Fruit fly (Drosophila melanogaster) whole organism, embryonic: Measurements from ENCODE around the gene Mics1.

ENCODE experiments used
- B-H2 ChIP-seq: fragments of 200-800 bp; sonication (Bioruptor generic); optimal IDR thresholded peaks from 2 replicates; lab custom pipeline; 2018; ENCODE audit warnings: missing biosample characterization, mild to moderate bottlenecking, missing genetic modification characterization
- Blimp-1 ChIP-seq: fragments of 200-800 bp; sonication (Bioruptor generic); optimal IDR thresholded peaks from 3 replicates; lab custom pipeline; 2018; ENCODE audit warnings: missing biosample characterization, missing genetic modification characterization, mild to moderate bottlenecking, moderate library complexity, missing genetic modification reagents
- CG1024 ChIP-seq: fragments of 200-800 bp; sonication (Bioruptor generic); IDR thresholded peaks from 2 replicates; pipeline ENCODE4 v1.3.6; 2022; ENCODE audit warnings: missing biosample characterization, missing genetic modification characterization
- CG10321 ChIP-seq: fragments of 200-800 bp; sonication (Bioruptor generic); IDR thresholded peaks from 2 replicates; pipeline ENCODE4 v1.3.6; 2022; ENCODE audit warnings: missing biosample characterization, missing genetic modification characterization
- CG10543 ChIP-seq: fragments of 200-800 bp; sonication (Bioruptor generic); optimal IDR thresholded peaks from 3 replicates; lab custom pipeline; 2017; ENCODE audit warnings: missing biosample characterization, mild to moderate bottlenecking, missing genetic modification characterization, moderate library complexity
- CG11560 ChIP-seq: fragments of 200-800 bp; sonication (Bioruptor generic); IDR thresholded peaks from 3 replicates; pipeline ENCODE4 v1.3.6; 2022; ENCODE audit warnings: missing biosample characterization, missing genetic modification characterization
- CG11695 ChIP-seq: fragments of 200-800 bp; sonication (Bioruptor generic); IDR thresholded peaks from 3 replicates; pipeline ENCODE4 v1.3.6; 2022; ENCODE audit warnings: missing biosample characterization, missing genetic modification characterization
- CG13894 ChIP-seq: fragments of 200-800 bp; sonication (Bioruptor generic); optimal IDR thresholded peaks from 3 replicates; lab custom pipeline; 2018; ENCODE audit warnings: missing biosample characterization, mild to moderate bottlenecking, missing genetic modification characterization, moderate library complexity
- CG15514 ChIP-seq: fragments of 200-800 bp; sonication (Bioruptor generic); optimal IDR thresholded peaks from 3 replicates; lab custom pipeline; 2017; ENCODE audit warnings: missing biosample characterization, missing genetic modification characterization, mild to moderate bottlenecking, moderate library complexity, missing genetic modification reagents
- CG17186 ChIP-seq: fragments of 200-800 bp; sonication (Bioruptor generic); optimal IDR thresholded peaks from 3 replicates; lab custom pipeline; 2017; ENCODE audit warnings: missing biosample characterization, missing genetic modification reagents, missing genetic modification characterization
- CG17385 ChIP-seq: fragments of 200-800 bp; sonication (Bioruptor generic); optimal IDR thresholded peaks from 3 replicates; lab custom pipeline; 2018; ENCODE audit warnings: missing biosample characterization, mild to moderate bottlenecking, missing genetic modification characterization
- CG18764 ChIP-seq: fragments of 200-800 bp; sonication (Bioruptor generic); optimal IDR thresholded peaks from 3 replicates; lab custom pipeline; 2016; ENCODE audit warnings: missing biosample characterization, missing genetic modification characterization
- CG42726 ChIP-seq: fragments of 200-800 bp; sonication (Bioruptor generic); IDR thresholded peaks from 2 replicates; pipeline ENCODE4 v1.3.6; 2022; ENCODE audit warnings: missing biosample characterization, missing genetic modification characterization; ENCODE audit not compliant: partially characterized antibody
- CG5180 ChIP-seq: fragments of 200-800 bp; sonication (Bioruptor generic); optimal IDR thresholded peaks from 3 replicates; lab custom pipeline; 2017; ENCODE audit warnings: missing biosample characterization, missing genetic modification characterization, mild to moderate bottlenecking, moderate library complexity, missing genetic modification reagents
- CG5953 ChIP-seq: fragments of 200-800 bp; sonication (Bioruptor generic); IDR thresholded peaks from 2 replicates; pipeline ENCODE4 v1.3.6; 2022; ENCODE audit warnings: missing biosample characterization, missing genetic modification characterization
- CG6175 ChIP-seq: fragments of 200-800 bp; sonication (Bioruptor generic); IDR thresholded peaks from 3 replicates; pipeline ENCODE4 v1.3.6; 2022; ENCODE audit warnings: missing biosample characterization, missing genetic modification characterization
- CG6683 ChIP-seq: fragments of 200-800 bp; sonication (Bioruptor generic); optimal IDR thresholded peaks from 2 replicates; lab custom pipeline; 2017; ENCODE audit warnings: missing biosample characterization, mild to moderate bottlenecking, missing genetic modification characterization, missing genetic modification reagents
- CG8290 ChIP-seq, 3 experiments: fragments of 200-800 bp; sonication (Bioruptor generic); optimal IDR thresholded peaks; 2 replicates each; lab custom pipeline; 2016 to 2019; ENCODE audit warnings: missing biosample characterization in 3 of 3, missing genetic modification characterization in 3 of 3, mild to moderate bottlenecking in 2 of 3, moderate library complexity in 1 of 3
- CG8359 ChIP-seq: fragments of 200-800 bp; sonication (Bioruptor generic); optimal IDR thresholded peaks from 2 replicates; lab custom pipeline; 2017; ENCODE audit warnings: missing biosample characterization, mild to moderate bottlenecking, missing genetic modification characterization, borderline replicate concordance
- CG8478 ChIP-seq: fragments of >200 bp; optimal IDR thresholded peaks from 2 replicates; lab custom pipeline; 2018
- CG8765 ChIP-seq: fragments of 200-800 bp; sonication (Bioruptor generic); IDR thresholded peaks from 2 replicates; pipeline ENCODE4 v1.3.6; 2022; ENCODE audit warnings: missing biosample characterization, missing genetic modification characterization
- CG9727 ChIP-seq: fragments of 200-800 bp; sonication (Bioruptor generic); optimal IDR thresholded peaks from 3 replicates; lab custom pipeline; 2017; ENCODE audit warnings: missing biosample characterization, mild to moderate bottlenecking, missing genetic modification characterization
- Chrac-16 ChIP-seq: fragments of 200-800 bp; sonication (Bioruptor generic); optimal IDR thresholded peaks from 3 replicates; lab custom pipeline; 2016; ENCODE audit warnings: missing biosample characterization, missing genetic modification characterization
- CrebB ChIP-seq: fragments of 200-800 bp; sonication (Bioruptor generic); optimal IDR thresholded peaks from 3 replicates; lab custom pipeline; 2018; ENCODE audit warnings: missing biosample characterization, mild to moderate bottlenecking, missing genetic modification characterization
- Dfd ChIP-seq, 2 experiments: fragments of >200 bp; optimal IDR thresholded peaks; 2 replicates each; lab custom pipeline; 2017; ENCODE audit warnings: missing biosample characterization in 2 of 2, missing genetic modification characterization in 2 of 2
- Dip3 ChIP-seq: fragments of 200-800 bp; sonication (Bioruptor generic); optimal IDR thresholded peaks from 3 replicates; lab custom pipeline; 2016; ENCODE audit warnings: missing biosample characterization, missing genetic modification characterization
- Doc3 ChIP-seq: fragments of 200-800 bp; sonication (Bioruptor generic); IDR thresholded peaks from 3 replicates; pipeline ENCODE4 v1.3.6; 2022; ENCODE audit warnings: missing biosample characterization, missing genetic modification characterization; ENCODE audit not compliant: partially characterized antibody
- Eip74EF ChIP-seq, 2 experiments: fragments of 200-800 bp in 1 of 2; fragments of >200 bp in 1 of 2; sonication (Bioruptor generic) in 1 of 2; optimal IDR thresholded peaks; 2 replicates each; lab custom pipeline; 2017 to 2019; ENCODE audit warnings: missing biosample characterization in 2 of 2, missing genetic modification characterization in 2 of 2, mild to moderate bottlenecking in 1 of 2, moderate library complexity in 1 of 2
- Ets65A ChIP-seq: fragments of 200-800 bp; sonication (Bioruptor generic); peaks from one replicate; lab custom pipeline; 2016; ENCODE audit warnings: missing biosample characterization, missing genetic modification characterization
- HLH3B ChIP-seq: fragments of 200-800 bp; sonication (Bioruptor generic); IDR thresholded peaks from 2 replicates; pipeline ENCODE4 v1.3.6; 2022; ENCODE audit warnings: missing biosample characterization, missing genetic modification characterization
- Sry-δ ChIP-seq: fragments of 200-800 bp; sonication (Bioruptor generic); optimal IDR thresholded peaks from 2 replicates; lab custom pipeline; 2016; ENCODE audit warnings: missing biosample characterization, missing genetic modification characterization
- Stat92E ChIP-seq, 3 experiments: fragments of >200 bp in 2 of 3; fragments of 200-800 bp in 1 of 3; sonication (Bioruptor generic) in 1 of 3; optimal IDR thresholded peaks; 2 replicates each; lab custom pipeline; 2017 to 2019; ENCODE audit warnings: missing biosample characterization in 3 of 3, missing genetic modification characterization in 3 of 3, mild to moderate bottlenecking in 1 of 3, moderate library complexity in 1 of 3
- Trl ChIP-seq, 3 experiments: fragments of >200 bp in 2 of 3; fragments of 200-800 bp in 1 of 3; sonication (Bioruptor generic) in 1 of 3; optimal IDR thresholded peaks; 2 replicates in 1 of 3; 3 replicates in 2 of 3; lab custom pipeline; 2016 to 2017; ENCODE audit warnings: missing biosample characterization in 1 of 3, missing genetic modification characterization in 1 of 3
- aop ChIP-seq: fragments of 200-800 bp; sonication (Bioruptor generic); IDR thresholded peaks from 2 replicates; pipeline ENCODE4 v1.3.6; 2022; ENCODE audit warnings: missing biosample characterization, missing genetic modification characterization
- bsh ChIP-seq, 2 experiments: fragments of 200-800 bp; sonication (Bioruptor generic); optimal IDR thresholded peaks; 2 replicates each; lab custom pipeline; 2017 to 2018; ENCODE audit warnings: mild to moderate bottlenecking in 2 of 2, missing biosample characterization in 2 of 2, missing genetic modification characterization in 2 of 2, moderate library complexity in 1 of 2
- ci ChIP-seq: fragments of 200-800 bp; sonication (Bioruptor generic); IDR thresholded peaks from 3 replicates; pipeline ENCODE4 v1.3.6; 2022; ENCODE audit warnings: missing biosample characterization, missing genetic modification characterization
- crc ChIP-seq: fragments of 200-800 bp; sonication (Bioruptor generic); optimal IDR thresholded peaks from 2 replicates; lab custom pipeline; 2016; ENCODE audit warnings: missing biosample characterization, missing genetic modification characterization
- dati ChIP-seq: fragments of 200-800 bp; sonication (Bioruptor generic); IDR thresholded peaks from 2 replicates; pipeline ENCODE4 v1.3.6; 2022; ENCODE audit warnings: missing biosample characterization, missing genetic modification characterization
- hth ChIP-seq: fragments of >200 bp; optimal IDR thresholded peaks from 2 replicates; lab custom pipeline; 2017; ENCODE audit warnings: inconsistent platforms
- jigr1 ChIP-seq: fragments of 200-800 bp; sonication (Bioruptor generic); IDR thresholded peaks from 3 replicates; pipeline ENCODE4 v1.3.6; 2022; ENCODE audit warnings: missing biosample characterization, missing genetic modification characterization
- jing ChIP-seq: fragments of 200-800 bp; sonication (Bioruptor generic); optimal IDR thresholded peaks from 2 replicates; lab custom pipeline; 2018; ENCODE audit warnings: missing biosample characterization, mild to moderate bottlenecking, missing genetic modification characterization
- lab ChIP-seq: fragments of 200-800 bp; sonication (Bioruptor generic); optimal IDR thresholded peaks from 3 replicates; lab custom pipeline; 2017; ENCODE audit warnings: missing biosample characterization, missing genetic modification characterization, mild to moderate bottlenecking, moderate library complexity, missing genetic modification reagents
- mirr ChIP-seq: fragments of 200-800 bp; sonication (Bioruptor generic); optimal IDR thresholded peaks from 3 replicates; lab custom pipeline; 2018; ENCODE audit warnings: missing biosample characterization, mild to moderate bottlenecking, missing genetic modification characterization
- mld ChIP-seq: fragments of 200-800 bp; sonication (Bioruptor generic); IDR thresholded peaks from 3 replicates; pipeline ENCODE4 v1.3.6; 2022; ENCODE audit warnings: missing biosample characterization, missing genetic modification characterization; ENCODE audit not compliant: partially characterized antibody
- nmo ChIP-seq: fragments of 200-800 bp; sonication (Bioruptor generic); optimal IDR thresholded peaks from 2 replicates; lab custom pipeline; 2018; ENCODE audit warnings: missing biosample characterization, mild to moderate bottlenecking, missing genetic modification characterization, moderate library complexity
- onecut ChIP-seq: fragments of 200-800 bp; sonication (Bioruptor generic); IDR thresholded peaks from 2 replicates; pipeline ENCODE4 v1.3.6; 2022; ENCODE audit warnings: missing biosample characterization, missing genetic modification characterization
- phol ChIP-seq: fragments of 200-800 bp; sonication (Bioruptor generic); optimal IDR thresholded peaks from 3 replicates; lab custom pipeline; 2018; ENCODE audit warnings: missing biosample characterization, mild to moderate bottlenecking, missing genetic modification characterization, moderate library complexity
- ranshi ChIP-seq: fragments of 200-800 bp; sonication (Bioruptor generic); IDR thresholded peaks from 2 replicates; pipeline ENCODE4 v1.3.6; 2022; ENCODE audit warnings: missing biosample characterization, missing genetic modification characterization
- rib ChIP-seq: fragments of 200-800 bp; sonication (Bioruptor generic); IDR thresholded peaks from 2 replicates; pipeline ENCODE4 v1.3.6; 2022; ENCODE audit warnings: missing biosample characterization, missing genetic modification characterization

Gene Mics1

dm6 chr3R:7491453-7491853 lies 10.7 kb downstream of the Mics1 start (continued):
- no peak for TF ChIP-seq CG8359 (GFP tag; lab: Kevin White, UChicago)
- no peak for TF ChIP-seq Sry-δ (GFP tag; lab: Kevin White, UChicago)
- 0 out of 3 replicates have a peak, but pooled peaks have one; percentile 22 for TF ChIP-seq Doc3 (GFP tag; lab: Robert Waterston, UW)
- no peak for TF ChIP-seq CG8478 (lab: Kevin White, UChicago)
- 0 out of 2 replicates have a peak, but pooled peaks have one; percentile 59 for TF ChIP-seq rib (GFP tag; lab: Robert Waterston, UW)
- no peak for TF ChIP-seq CG5953 (GFP tag; lab: Robert Waterston, UW)
- no peak for TF ChIP-seq Stat92E (GFP tag; optimal IDR thresholded peaks at IDR 0.05; lab: Kevin White, UChicago)
- TF ChIP-seq CG11695, result no peak
- no peak for TF ChIP-seq CG10321 (GFP tag; lab: Robert Waterston, UW)
- TF ChIP-seq phol (tag; lab: Kevin White, UChicago), result no peak
- no peak for TF ChIP-seq CG17186 (GFP tag; lab: Kevin White, UChicago)
- TF ChIP-seq CG1024, result peak; percentile 23; the same call in 1 of the 2 replicates
- TF ChIP-seq CG8290 (GFP tag; optimal IDR thresholded peaks at IDR 0.05; lab: Kevin White, UChicago), result no peak
- TF ChIP-seq CG8290 (tag; optimal IDR thresholded peaks at IDR 0.05; lab: Kevin White, UChicago), result peak in 1 of 2 experiments; percentile 53
- TF ChIP-seq bsh (GFP tag; optimal IDR thresholded peaks at IDR 0.05; lab: Kevin White, UChicago), result no peak
- no peak for TF ChIP-seq Dip3 (GFP tag; lab: Kevin White, UChicago)
- no peak for TF ChIP-seq dati (GFP tag; lab: Robert Waterston, UW)
- peak; percentile 87 for TF ChIP-seq Blimp-1 (GFP tag; lab: Kevin White, UChicago)
- peak; percentile 50; the same call in 1 of the 3 replicates for TF ChIP-seq ci (GFP tag; lab: Robert Waterston, UW)
- TF ChIP-seq CG9727 (GFP tag; lab: Kevin White, UChicago), result no peak
- TF ChIP-seq jigr1 (GFP tag; lab: Robert Waterston, UW), result no peak
- TF ChIP-seq Trl (optimal IDR thresholded peaks at IDR 0.05; lab: Kevin White, UChicago), result peak; percentile 71 to 91
- peak; percentile 19 for TF ChIP-seq Trl (GFP tag; optimal IDR thresholded peaks at IDR 0.05; lab: Kevin White, UChicago)
- no peak; the same call in 1 of the 2 replicates for TF ChIP-seq HLH3B (GFP tag; lab: Robert Waterston, UW)
- peak; percentile 28 for TF ChIP-seq lab
- no peak for TF ChIP-seq CG11560 (tag; lab: Robert Waterston, UW)
- TF ChIP-seq CG6683 (GFP tag; lab: Kevin White, UChicago), result no peak
- TF ChIP-seq onecut (GFP tag; lab: Robert Waterston, UW), result peak; percentile 46; the same call in 1 of the 2 replicates
- peak; percentile 37 for TF ChIP-seq B-H2 (GFP tag; lab: Kevin White, UChicago)
- TF ChIP-seq crc, result no peak
- no peak for TF ChIP-seq CG18764 (GFP tag; lab: Kevin White, UChicago)
- TF ChIP-seq Eip74EF (GFP tag; optimal IDR thresholded peaks at IDR 0.05; lab: Kevin White, UChicago), result peak in 1 of 2 experiments; percentile 91
- TF ChIP-seq CG8765 (GFP tag; lab: Robert Waterston, UW), result no peak
- TF ChIP-seq Dfd (GFP tag; optimal IDR thresholded peaks at IDR 0.05; lab: Kevin White, UChicago), result no peak
- TF ChIP-seq hth (lab: Kevin White, UChicago), result no peak
- peak; percentile 28 for TF ChIP-seq CG10543
- TF ChIP-seq jing (GFP tag; lab: Kevin White, UChicago), result no peak
- TF ChIP-seq CrebB (tag; lab: Kevin White, UChicago), result peak; percentile 7
- TF ChIP-seq CG5180 (GFP tag; lab: Kevin White, UChicago), result no peak
- TF ChIP-seq mld (GFP tag; lab: Robert Waterston, UW), result no peak
- TF ChIP-seq CG13894, result peak; percentile 30
- peak; percentile 29; the same call in 1 of the 2 replicates for TF ChIP-seq CG42726 (GFP tag; lab: Robert Waterston, UW)
- TF ChIP-seq nmo (GFP tag; lab: Kevin White, UChicago), result no peak
- 0 out of 3 replicates have a peak, but pooled peaks have one; percentile 60 for TF ChIP-seq CG6175 (GFP tag; lab: Robert Waterston, UW)
- peak; percentile 25; the same call in 1 of the 2 replicates for TF ChIP-seq aop (GFP tag; lab: Robert Waterston, UW)
- peak; percentile 9 for TF ChIP-seq CG15514
- TF ChIP-seq Chrac-16, result no peak
- peak; percentile 87 for TF ChIP-seq mirr (GFP tag; lab: Kevin White, UChicago)
- no peak for TF ChIP-seq Ets65A (GFP tag; lab: Kevin White, UChicago)
- TF ChIP-seq CG17385 (GFP tag; lab: Kevin White, UChicago), result peak; percentile 12
- peak; percentile 13; the same call in 1 of the 2 replicates for TF ChIP-seq ranshi (GFP tag; lab: Robert Waterston, UW)
